Fruit fly (Drosophila melanogaster): ENCODE data around the gene CG13073.

Gene CG13073

dm6 chr3L:16208053-16208838, 8.9 kb downstream of the CG13073 start:
- TF ChIP-seq CG4496 (GFP tag; IDR thresholded peaks at IDR 0.05) (0 out of 3 replicates have a peak, but pooled peaks have one; percentile 37), CG15710 (tag; optimal IDR thresholded peaks at IDR 0.05) (peak; percentile 59), CG34367 (tag; optimal IDR thresholded peaks at IDR 0.05) (peak; percentile 35), EcR (GFP tag; optimal IDR thresholded peaks at IDR 0.05) (no peak), CG13204 (GFP tag; optimal IDR thresholded peaks at IDR 0.05) (peak; percentile 62), CG8159 (tag; optimal IDR thresholded peaks at IDR 0.05) (peak; percentile 80), CG17806 (tag; optimal IDR thresholded peaks at IDR 0.05) (peak; percentile 24), CG9948 (tag; optimal IDR thresholded peaks at IDR 0.05) (peak; percentile 35), D1 (tag; optimal IDR thresholded peaks at IDR 0.05) (no peak)

- TF ChIP-seq Pif1B (GFP tag; optimal IDR thresholded peaks at IDR 0.05) (peak; percentile 60), Pif1A (GFP tag; optimal IDR thresholded peaks at IDR 0.05) (peak; percentile 34), fd96Ca (GFP tag; IDR thresholded peaks at IDR 0.05) (no peak), CG15710 (tag; optimal IDR thresholded peaks at IDR 0.05) (peak; percentile 82), CG8159 (tag; optimal IDR thresholded peaks at IDR 0.05) (peak; percentile 89), CG9948 (tag; optimal IDR thresholded peaks at IDR 0.05) (peak; percentile 76), CG4496 (GFP tag; IDR thresholded peaks at IDR 0.05) (no peak), CG12605 (GFP tag; IDR thresholded peaks at IDR 0.05) (no peak), CG13204 (GFP tag; optimal IDR thresholded peaks at IDR 0.05) (no peak), CG14655 (GFP tag; optimal IDR thresholded peaks at IDR 0.05) (peak; percentile 43), CG10348 (GFP tag; IDR thresholded peaks at IDR 0.05) (no peak), D1 (tag; optimal IDR thresholded peaks at IDR 0.05) (peak; percentile 38), CG17806 (tag; optimal IDR thresholded peaks at IDR 0.05) (peak; percentile 84), Ets98B (GFP tag; IDR thresholded peaks at IDR 0.05) (0 out of 2 replicates have a peak, but pooled peaks have one; percentile 16), CG8301 (tag; optimal IDR thresholded peaks at IDR 0.05) (peak; percentile 16), Snoo (tag; optimal IDR thresholded peaks at IDR 0.05) (peak; percentile 72), CG34367 (tag; optimal IDR thresholded peaks at IDR 0.05) (peak; percentile 66), rn (GFP tag; IDR thresholded peaks at IDR 0.05) (peak; percentile 21; the same call in 1 of the 2 replicates), gl (tag; optimal IDR thresholded peaks at IDR 0.05) (peak; percentile 17), CG32121 (GFP tag; IDR thresholded peaks at IDR 0.05) (0 out of 2 replicates have a peak, but pooled peaks have one; percentile 38), EcR (GFP tag; optimal IDR thresholded peaks at IDR 0.05) (peak; percentile 15)
Measured at dm6 chr3L:16204128-16204527, 13.0 kb downstream of the CG13073 start.

DNA sequence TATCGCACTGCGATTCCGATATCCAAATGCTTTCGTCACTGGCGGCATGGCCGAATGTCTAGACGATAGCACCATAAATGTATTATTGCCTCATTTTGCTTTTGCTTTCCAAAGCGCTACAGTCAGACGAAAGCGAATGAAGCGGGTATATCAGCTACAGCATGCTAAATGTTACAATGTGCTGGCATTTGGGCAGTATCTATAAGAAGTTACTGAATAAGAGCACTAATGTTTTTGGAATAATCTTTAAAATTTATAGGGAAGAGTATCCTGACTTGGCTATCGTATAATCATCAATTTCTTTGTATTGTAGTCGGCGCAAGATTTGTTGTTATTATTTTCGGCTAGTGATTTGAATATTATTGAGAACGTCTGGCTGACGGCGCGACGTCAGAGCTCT, 13.9 kb downstream of the CG13073 start:
- peak; percentile 76 for TF ChIP-seq CG15710 (tag; optimal IDR thresholded peaks at IDR 0.05)
- TF ChIP-seq CG8301 (tag; optimal IDR thresholded peaks at IDR 0.05), result peak; percentile 47
- peak; percentile 65 for TF ChIP-seq Snoo (tag; optimal IDR thresholded peaks at IDR 0.05)
- peak; percentile 74 for TF ChIP-seq CG4496 (GFP tag; IDR thresholded peaks at IDR 0.05)
- peak; percentile 10 for TF ChIP-seq Pif1B (GFP tag; optimal IDR thresholded peaks at IDR 0.05)
- TF ChIP-seq CG10348 (GFP tag; IDR thresholded peaks at IDR 0.05), result no peak
- no peak for TF ChIP-seq CG13204 (GFP tag; optimal IDR thresholded peaks at IDR 0.05)
- no peak; the same call in 1 of the 2 replicates for TF ChIP-seq rn (GFP tag; IDR thresholded peaks at IDR 0.05)
- peak; percentile 61 for TF ChIP-seq Ets98B (GFP tag; IDR thresholded peaks at IDR 0.05)
- TF ChIP-seq CG34367 (tag; optimal IDR thresholded peaks at IDR 0.05), result peak; percentile 55
- TF ChIP-seq fd96Ca (GFP tag; IDR thresholded peaks at IDR 0.05), result peak; percentile 59; the same call in 1 of the 3 replicates
- TF ChIP-seq gl (tag; optimal IDR thresholded peaks at IDR 0.05), result peak; percentile 33
- peak; percentile 39; the same call in 1 of the 2 replicates for TF ChIP-seq CG12605 (GFP tag; IDR thresholded peaks at IDR 0.05)
- peak; percentile 44 for TF ChIP-seq Pif1A (GFP tag; optimal IDR thresholded peaks at IDR 0.05)
- TF ChIP-seq CG32121 (GFP tag; IDR thresholded peaks at IDR 0.05), result peak; percentile 61
- TF ChIP-seq CG9948 (tag; optimal IDR thresholded peaks at IDR 0.05), result peak; percentile 76
- peak; percentile 75 for TF ChIP-seq CG17806 (tag; optimal IDR thresholded peaks at IDR 0.05)
- TF ChIP-seq EcR (GFP tag; optimal IDR thresholded peaks at IDR 0.05), result no peak
- TF ChIP-seq CG8159 (tag; optimal IDR thresholded peaks at IDR 0.05), result peak; percentile 81
- peak; percentile 57 for TF ChIP-seq CG14655 (GFP tag; optimal IDR thresholded peaks at IDR 0.05)
- peak; percentile 32 for TF ChIP-seq D1 (tag; optimal IDR thresholded peaks at IDR 0.05)

dm6 chr3L:16202550-16202949, 14.6 kb downstream of the CG13073 start:
- TF ChIP-seq Pif1B (GFP tag; optimal IDR thresholded peaks at IDR 0.05), result peak; percentile 49
- TF ChIP-seq Ets98B (GFP tag; IDR thresholded peaks at IDR 0.05), result no peak
- no peak for TF ChIP-seq D1 (tag; optimal IDR thresholded peaks at IDR 0.05)
- no peak for TF ChIP-seq EcR (GFP tag; optimal IDR thresholded peaks at IDR 0.05)
- TF ChIP-seq CG9948 (tag; optimal IDR thresholded peaks at IDR 0.05), result peak; percentile 64
- peak; percentile 37 for TF ChIP-seq Pif1A (GFP tag; optimal IDR thresholded peaks at IDR 0.05)
- no peak for TF ChIP-seq CG4496 (GFP tag; IDR thresholded peaks at IDR 0.05)
- TF ChIP-seq gl (tag; optimal IDR thresholded peaks at IDR 0.05), result peak; percentile 12
- TF ChIP-seq CG34367 (tag; optimal IDR thresholded peaks at IDR 0.05), result peak; percentile 34
- peak; percentile 38 for TF ChIP-seq CG8301 (tag; optimal IDR thresholded peaks at IDR 0.05)
- no peak for TF ChIP-seq CG10348 (GFP tag; IDR thresholded peaks at IDR 0.05)
- TF ChIP-seq rn (GFP tag; IDR thresholded peaks at IDR 0.05), result no peak
- TF ChIP-seq fd96Ca (GFP tag; IDR thresholded peaks at IDR 0.05), result no peak
- TF ChIP-seq Snoo (tag; optimal IDR thresholded peaks at IDR 0.05), result peak; percentile 52
- peak; percentile 2 for TF ChIP-seq CG13204 (GFP tag; optimal IDR thresholded peaks at IDR 0.05)
- TF ChIP-seq CG8159 (tag; optimal IDR thresholded peaks at IDR 0.05), result peak; percentile 61
- peak; percentile 64 for TF ChIP-seq CG14655 (GFP tag; optimal IDR thresholded peaks at IDR 0.05)
- no peak for TF ChIP-seq CG12605 (GFP tag; IDR thresholded peaks at IDR 0.05)
- peak; percentile 57 for TF ChIP-seq CG15710 (tag; optimal IDR thresholded peaks at IDR 0.05)
- no peak for TF ChIP-seq CG32121 (GFP tag; IDR thresholded peaks at IDR 0.05)
- peak; percentile 68 for TF ChIP-seq CG17806 (tag; optimal IDR thresholded peaks at IDR 0.05)

dm6 chr3L:16201028-16201427, 16.1 kb downstream of the CG13073 start, which contains the start of gene dls:
Gene dls (plus strand): TSS chr3L:16201328.
- TF ChIP-seq CG34367 (tag; optimal IDR thresholded peaks at IDR 0.05) (no peak), Pif1B (GFP tag; optimal IDR thresholded peaks at IDR 0.05) (no peak), Pif1A (GFP tag; optimal IDR thresholded peaks at IDR 0.05) (no peak), CG13204 (GFP tag; optimal IDR thresholded peaks at IDR 0.05) (no peak), gl (tag; optimal IDR thresholded peaks at IDR 0.05) (no peak), Ets98B (GFP tag; IDR thresholded peaks at IDR 0.05) (no peak), CG15710 (tag; optimal IDR thresholded peaks at IDR 0.05) (no peak), D1 (tag; optimal IDR thresholded peaks at IDR 0.05) (no peak), CG12605 (GFP tag; IDR thresholded peaks at IDR 0.05) (no peak), CG8159 (tag; optimal IDR thresholded peaks at IDR 0.05) (no peak), EcR (GFP tag; optimal IDR thresholded peaks at IDR 0.05) (no peak), CG32121 (GFP tag; IDR thresholded peaks at IDR 0.05) (no peak), CG4496 (GFP tag; IDR thresholded peaks at IDR 0.05) (no peak), CG8301 (tag; optimal IDR thresholded peaks at IDR 0.05) (no peak), CG9948 (tag; optimal IDR thresholded peaks at IDR 0.05) (no peak), Snoo (tag; optimal IDR thresholded peaks at IDR 0.05) (no peak), CG14655 (GFP tag; optimal IDR thresholded peaks at IDR 0.05) (no peak), CG17806 (tag; optimal IDR thresholded peaks at IDR 0.05) (no peak), CG10348 (GFP tag; IDR thresholded peaks at IDR 0.05) (no peak), rn (GFP tag; IDR thresholded peaks at IDR 0.05) (no peak)
